Worm (Caenorhabditis elegans) whole organism, L4 larva: Measurements from ENCODE around the gene fbxb-34.

Experiments used
- D1046.2 ChIP-seq: fragments of 200-800 bp; sonication (Bioruptor generic); IDR thresholded peaks from 2 replicates; pipeline ENCODE4 v1.3.6; 2022; ENCODE audit warnings: missing genetic modification characterization, missing compliant biosample characterization
- F37D6.2 ChIP-seq: sonication (generic microtip); optimal IDR thresholded peaks from 2 replicates; lab custom pipeline; 2016; ENCODE audit warnings: mild to moderate bottlenecking, missing genetic modification characterization, missing compliant biosample characterization
- Y105C5A.15 ChIP-seq: fragments of 200-800 bp; sonication (Bioruptor generic); IDR thresholded peaks from 2 replicates; pipeline ENCODE4 v1.3.6; 2022; ENCODE audit warnings: missing genetic modification characterization, missing compliant biosample characterization
- Y5F2A.4 ChIP-seq: fragments of 200-800 bp; sonication (Bioruptor generic); optimal IDR thresholded peaks from 2 replicates; lab custom pipeline; 2018; ENCODE audit warnings: mild to moderate bottlenecking, missing genetic modification characterization, missing compliant biosample characterization
- aha-1 ChIP-seq: fragments of 150-350 bp; peaks from one replicate; lab custom pipeline; 2014; ENCODE audit warnings: missing biosample characterization, missing genetic modification characterization
- ama-1 ChIP-seq: fragments of 150-350 bp; optimal IDR thresholded peaks from 2 replicates; lab custom pipeline; 2014; ENCODE audit warnings: inconsistent platforms, mixed read lengths
- attf-4 ChIP-seq: sonication (generic microtip); optimal IDR thresholded peaks from 3 replicates; lab custom pipeline; 2017; ENCODE audit warnings: missing biosample characterization, missing genetic modification characterization
- ceh-20 ChIP-seq: fragments of 200-800 bp; sonication (Bioruptor generic); IDR thresholded peaks from 2 replicates; pipeline ENCODE4 v1.3.6; 2022; ENCODE audit warnings: missing genetic modification reagents, missing genetic modification characterization, missing compliant biosample characterization
- ceh-44 ChIP-seq: fragments of 200-800 bp; sonication (Bioruptor generic); IDR thresholded peaks from 2 replicates; pipeline ENCODE4 v1.3.6; 2022; ENCODE audit warnings: missing genetic modification reagents, missing genetic modification characterization, missing compliant biosample characterization
- ces-1 ChIP-seq: fragments of 150-350 bp; sonication (generic microtip); optimal IDR thresholded peaks from 4 replicates; lab custom pipeline; 2014; ENCODE audit warnings: missing biosample characterization, missing genetic modification reagents, missing genetic modification characterization
- daf-8 ChIP-seq: fragments of 200-800 bp; sonication (Bioruptor generic); IDR thresholded peaks from 2 replicates; pipeline ENCODE4 v1.3.6; 2022; ENCODE audit warnings: missing genetic modification characterization, missing compliant biosample characterization
- duxl-1 ChIP-seq: sonication (generic microtip); optimal IDR thresholded peaks from 2 replicates; lab custom pipeline; 2016; ENCODE audit warnings: mild to moderate bottlenecking, missing genetic modification characterization, moderate library complexity, missing compliant biosample characterization; ENCODE audit not compliant: poor library complexity
- egl-27 ChIP-seq: sonication (generic microtip); optimal IDR thresholded peaks from 3 replicates; lab custom pipeline; 2017; ENCODE audit warnings: missing biosample characterization, missing genetic modification reagents, missing genetic modification characterization
- egl-43 ChIP-seq: fragments of 200-800 bp; sonication (Bioruptor generic); IDR thresholded peaks from 2 replicates; pipeline ENCODE4 v1.3.6; 2022; ENCODE audit warnings: missing genetic modification reagents, missing genetic modification characterization, missing compliant biosample characterization
- fos-1 ChIP-seq: fragments of 150-350 bp; optimal IDR thresholded peaks from 2 replicates; lab custom pipeline; 2014; ENCODE audit warnings: missing biosample characterization, missing genetic modification characterization
- hlh-11 ChIP-seq: fragments of 200-800 bp; sonication (Bioruptor generic); optimal IDR thresholded peaks from 2 replicates; lab custom pipeline; 2018; ENCODE audit warnings: mild to moderate bottlenecking, missing genetic modification characterization, missing compliant biosample characterization
- hlh-30 ChIP-seq: sonication (generic microtip); optimal IDR thresholded peaks from 2 replicates; lab custom pipeline; 2017; ENCODE audit warnings: antibody characterized with exemption, mild to moderate bottlenecking, missing genetic modification characterization, missing compliant biosample characterization; ENCODE audit not compliant: insufficient read depth
- jun-1 ChIP-seq: fragments of 150-350 bp; optimal IDR thresholded peaks from 2 replicates; lab custom pipeline; 2014; ENCODE audit warnings: missing biosample characterization, missing genetic modification reagents, missing genetic modification characterization
- lin-13 ChIP-seq: fragments of 150-350 bp; optimal IDR thresholded peaks from 2 replicates; lab custom pipeline; 2014; ENCODE audit warnings: missing biosample characterization, missing genetic modification reagents, missing genetic modification characterization
- lin-15B ChIP-seq: fragments of 150-350 bp; sonication (generic microtip); optimal IDR thresholded peaks from 3 replicates; lab custom pipeline; 2014; ENCODE audit warnings: missing biosample characterization, missing genetic modification characterization
- lin-38 ChIP-seq: fragments of 200-800 bp; sonication (Bioruptor generic); IDR thresholded peaks from 2 replicates; pipeline ENCODE4 v1.3.6; 2022; ENCODE audit warnings: missing genetic modification reagents, missing genetic modification characterization, missing compliant biosample characterization
- lsy-2 ChIP-seq, 2 experiments: fragments of 150-350 bp in 1 of 2; sonication (generic microtip) in 1 of 2; optimal IDR thresholded peaks; 2 replicates each; lab custom pipeline; 2014 to 2017; ENCODE audit warnings: missing biosample characterization in 2 of 2, missing genetic modification characterization in 2 of 2
- mdl-1 ChIP-seq, 2 experiments: fragments of 150-350 bp in 1 of 2; sonication (generic microtip) in 1 of 2; optimal IDR thresholded peaks; 2 replicates each; lab custom pipeline; 2014 to 2017; ENCODE audit warnings: missing biosample characterization in 2 of 2, missing genetic modification characterization in 2 of 2
- mxl-2 ChIP-seq: fragments of 200-800 bp; sonication (Bioruptor generic); conservative IDR thresholded peaks from 2 replicates; pipeline ENCODE4 v1.3.6; 2022; ENCODE audit warnings: missing genetic modification reagents, missing genetic modification characterization, missing compliant biosample characterization
- nhr-237 ChIP-seq: sonication (generic microtip); optimal IDR thresholded peaks from 2 replicates; lab custom pipeline; 2017; ENCODE audit warnings: missing biosample characterization, missing genetic modification characterization
- nhr-25 ChIP-seq: sonication (generic microtip); optimal IDR thresholded peaks from 2 replicates; lab custom pipeline; 2017; ENCODE audit warnings: missing genetic modification characterization, mild to moderate bottlenecking, missing compliant biosample characterization, antibody characterized with exemption, moderate library complexity, borderline replicate concordance; ENCODE audit not compliant: insufficient read depth
- nhr-48 ChIP-seq: sonication (generic microtip); optimal IDR thresholded peaks from 2 replicates; lab custom pipeline; 2016; ENCODE audit warnings: mild to moderate bottlenecking, missing genetic modification characterization, missing compliant biosample characterization
- pqm-1 ChIP-seq: sonication (generic microtip); optimal IDR thresholded peaks from 2 replicates; lab custom pipeline; 2017; ENCODE audit warnings: missing biosample characterization, missing genetic modification characterization
- saeg-2 ChIP-seq: fragments of 200-800 bp; sonication (Bioruptor generic); IDR thresholded peaks from 2 replicates; pipeline ENCODE4 v1.3.6; 2022; ENCODE audit warnings: missing genetic modification reagents, missing genetic modification characterization, missing compliant biosample characterization
- sdz-12 ChIP-seq: fragments of 200-800 bp; sonication (Bioruptor generic); optimal IDR thresholded peaks from 2 replicates; lab custom pipeline; 2018; ENCODE audit warnings: mild to moderate bottlenecking, missing genetic modification characterization, missing compliant biosample characterization
- skn-1 ChIP-seq: fragments of 150-350 bp; optimal IDR thresholded peaks from 2 replicates; lab custom pipeline; 2014; ENCODE audit warnings: missing biosample characterization, missing genetic modification characterization
- snpc-4 ChIP-seq: fragments of 150-350 bp; optimal IDR thresholded peaks from 2 replicates; lab custom pipeline; 2014; ENCODE audit warnings: missing biosample characterization, missing genetic modification characterization
- unc-62 ChIP-seq, 3 experiments: fragments of 150-350 bp in 1 of 3; sonication (generic microtip); optimal IDR thresholded peaks in 2 of 3; peaks in 1 of 3; 1 replicate in 1 of 3; 2 replicates in 2 of 3; lab custom pipeline; 2014 to 2017; ENCODE audit warnings: missing biosample characterization in 3 of 3, missing genetic modification characterization in 3 of 3, missing genetic modification reagents in 3 of 3, missing genotype in 1 of 3
- zag-1 ChIP-seq: fragments of 150-350 bp; optimal IDR thresholded peaks from 2 replicates; lab custom pipeline; 2014; ENCODE audit warnings: missing biosample characterization, missing genetic modification characterization
- zfp-2 ChIP-seq: sonication (generic microtip); optimal IDR thresholded peaks from 2 replicates; lab custom pipeline; 2016; ENCODE audit warnings: mild to moderate bottlenecking, missing genetic modification characterization, missing compliant biosample characterization
- ztf-11 ChIP-seq: fragments of 150-350 bp; optimal IDR thresholded peaks from 2 replicates; lab custom pipeline; 2014; ENCODE audit warnings: missing biosample characterization, missing genetic modification characterization
- ztf-7 ChIP-seq: fragments of 150-350 bp; optimal IDR thresholded peaks from 2 replicates; lab custom pipeline; 2014; ENCODE audit warnings: missing biosample characterization, missing genetic modification characterization

fbxb-34 gene

ce11 chrII:584321-584848 is 3.2 kb upstream of the fbxb-34 start, which contains the start of the genes W08F4.12 and W08F4.13:
Gene W08F4.12 (minus strand): TSS chrII:584421.
Gene W08F4.13 (plus strand): TSS chrII:584798.
- TF ChIP-seq hlh-30 (tag; lab: Kevin White, UChicago) (no peak), hlh-11 (tag; lab: Kevin White, UChicago) (no peak), nhr-48 (tag; lab: Kevin White, UChicago) (no peak), ces-1 (GFP tag; lab: Kevin White, UChicago) (no peak), F37D6.2 (tag; lab: Kevin White, UChicago) (no peak), Y105C5A.15 (GFP tag; lab: Robert Waterston, UW) (no peak), zag-1 (tag; lab: Kevin White, UChicago) (no peak), egl-43 (GFP tag; lab: Robert Waterston, UW) (no peak), lin-15B (tag; lab: Kevin White, UChicago) (no peak), unc-62 (GFP tag; optimal IDR thresholded peaks at IDR 0.05 in 1 of 2; lab: Kevin White, UChicago) (no peak), unc-62 (tag; optimal IDR thresholded peaks at IDR 0.05; lab: Kevin White, UChicago) (no peak), ceh-44 (GFP tag; lab: Robert Waterston, UW) (no peak), mxl-2 (GFP tag; lab: Robert Waterston, UW) (no peak), Y5F2A.4 (GFP tag; lab: Kevin White, UChicago) (no peak), ztf-7 (tag; lab: Kevin White, UChicago) (no peak), lsy-2 (tag; optimal IDR thresholded peaks at IDR 0.05; lab: Kevin White, UChicago) (no peak), duxl-1 (tag; lab: Kevin White, UChicago) (no peak), jun-1 (no peak)

DNA sequence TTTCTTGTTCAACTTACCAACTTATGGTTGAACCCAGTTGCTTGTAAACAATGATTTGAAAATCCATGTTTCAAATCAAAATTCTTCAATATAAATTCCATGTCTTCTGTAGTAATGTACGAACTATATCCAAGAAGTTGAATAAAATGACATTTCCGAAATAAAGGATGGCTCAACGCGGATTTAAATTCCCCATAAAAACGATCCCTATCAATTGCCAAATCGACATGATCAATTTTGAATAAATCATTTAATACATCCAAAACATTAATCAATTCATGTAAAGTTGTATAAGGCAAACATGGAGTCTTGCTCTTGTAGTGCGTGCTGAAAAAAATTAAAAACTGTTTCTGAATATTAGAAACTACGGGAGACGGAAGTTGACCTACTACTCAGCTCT is 3.5 kb downstream of the fbxb-34 start, which contains the start of gene W08F4.10:
TSS of gene W08F4.10 (minus strand) at position 101 of the 400 bp plus-strand sequence.
- TF ChIP-seq ceh-44 (GFP tag; lab: Robert Waterston, UW) (no peak), ama-1 (lab: Kevin White, UChicago) (no peak), egl-27 (no peak), pqm-1 (no peak), snpc-4 (no peak), attf-4 (tag; lab: Kevin White, UChicago) (no peak), nhr-25 (tag; lab: Kevin White, UChicago) (no peak), ceh-20 (no peak)

- TF ChIP-seq lin-38 (GFP tag; lab: Robert Waterston, UW) = peak; percentile 35; the same call in 1 of the 2 replicates
Measured at ce11 chrII:593221-593620, 5.6 kb downstream of the fbxb-34 start, which contains the start of gene W08F4.1. Gene W08F4.1 (plus strand): TSS chrII:593521.

- TF ChIP-seq zfp-2 (tag; lab: Kevin White, UChicago) (no peak), sdz-12 (GFP tag; lab: Kevin White, UChicago) (no peak), jun-1 (no peak), fos-1 (tag; lab: Kevin White, UChicago) (no peak), nhr-25 (tag; lab: Kevin White, UChicago) (no peak), nhr-237 (tag; lab: Kevin White, UChicago) (no peak), hlh-30 (tag; lab: Kevin White, UChicago) (no peak), unc-62 (GFP tag; optimal IDR thresholded peaks at IDR 0.05 in 1 of 2; lab: Kevin White, UChicago) (no peak), unc-62 (tag; optimal IDR thresholded peaks at IDR 0.05; lab: Kevin White, UChicago) (no peak), lin-13 (GFP tag; lab: Kevin White, UChicago) (no peak), daf-8 (no peak), mdl-1 (tag; optimal IDR thresholded peaks at IDR 0.05; lab: Kevin White, UChicago) (no peak), aha-1 (tag; lab: Kevin White, UChicago) (peak; percentile 96), D1046.2 (GFP tag; lab: Robert Waterston, UW) (0 out of 2 replicates have a peak, but pooled peaks have one; percentile 38), ztf-11 (tag; lab: Kevin White, UChicago) (no peak), mxl-2 (GFP tag; lab: Robert Waterston, UW) (no peak), skn-1 (no peak), saeg-2 (GFP tag; lab: Robert Waterston, UW) (no peak)
Measured at ce11 chrII:596702-597101, 9.1 kb downstream of the fbxb-34 start.
